Worm (Caenorhabditis elegans) whole organism, young adult: ENCODE measurements around the gene srw-55.
"Not testable (repeated sequence)": the region's sequence is repeated elsewhere in the genome, so short reads cannot be mapped to it uniquely, and the experiment has no call there.

Experiments used
- D2030.7 ChIP-seq: fragments of 200-800 bp; sonication (Bioruptor generic); IDR thresholded peaks from 2 replicates; pipeline ENCODE4 v1.3.6; 2022; ENCODE audit warnings: missing genetic modification reagents, missing genetic modification characterization, missing compliant biosample characterization
- F49E8.2 ChIP-seq: sonication (generic microtip); optimal IDR thresholded peaks from 3 replicates; lab custom pipeline; 2017; ENCODE audit warnings: missing genetic modification characterization, mild to moderate bottlenecking, missing compliant biosample characterization, antibody characterized with exemption, moderate library complexity; ENCODE audit not compliant: insufficient read depth
- ceh-100 ChIP-seq: fragments of 200-800 bp; sonication (Bioruptor generic); IDR thresholded peaks from 2 replicates; pipeline ENCODE4 v1.3.6; 2022; ENCODE audit warnings: missing genetic modification reagents, missing genetic modification characterization, missing compliant biosample characterization
- dpff-1 ChIP-seq: sonication (generic microtip); optimal IDR thresholded peaks from 2 replicates; lab custom pipeline; 2017; ENCODE audit warnings: mild to moderate bottlenecking, missing genetic modification characterization, missing compliant biosample characterization
- fkh-3 ChIP-seq: sonication (generic microtip); optimal IDR thresholded peaks from 2 replicates; lab custom pipeline; 2016; ENCODE audit warnings: mild to moderate bottlenecking, missing genetic modification characterization, missing compliant biosample characterization
- let-526 ChIP-seq: fragments of 200-800 bp; sonication (Bioruptor generic); IDR thresholded peaks from 2 replicates; pipeline ENCODE4 v1.3.6; 2022; ENCODE audit warnings: missing genetic modification reagents, missing genetic modification characterization, missing compliant biosample characterization
- mes-4 ChIP-seq: sonication (generic microtip); optimal IDR thresholded peaks from 2 replicates; lab custom pipeline; 2016; ENCODE audit warnings: missing genotype, missing genetic modification characterization, missing compliant biosample characterization
- pha-4 ChIP-seq: fragments of 150-350 bp; sonication (generic microtip); optimal IDR thresholded peaks from 2 replicates; lab custom pipeline; 2014; ENCODE audit warnings: missing biosample characterization, missing genetic modification reagents, missing genetic modification characterization
- zfh-2 ChIP-seq: fragments of 200-800 bp; sonication (Bioruptor generic); conservative IDR thresholded peaks from 2 replicates; pipeline ENCODE4 v1.3.6; 2022; ENCODE audit warnings: missing genetic modification reagents, missing genetic modification characterization, missing compliant biosample characterization

ce11 chrV:15905530-15905929 is 34.6 kb downstream of the srw-55 start, which contains the start of the genes F35E8.1 and F35E8.2:
- not testable (repeated sequence) for TF ChIP-seq zfh-2 (GFP tag; lab: Robert Waterston, UW); D2030.7; mes-4 (tag; lab: Kevin White, UChicago); fkh-3 (tag; lab: Kevin White, UChicago); F49E8.2 (tag; lab: Kevin White, UChicago); let-526 (GFP tag; lab: Robert Waterston, UW); dpff-1; ceh-100 (GFP tag; lab: Robert Waterston, UW); pha-4 (tag; lab: Kevin White, UChicago)
